Worm (Caenorhabditis elegans) whole organism, early embryonic: ENCODE measurements around the gene T03F6.9.

Source experiments
- B0310.2 ChIP-seq: sonication (generic microtip); optimal IDR thresholded peaks from 2 replicates; lab custom pipeline; 2016; ENCODE audit warnings: mild to moderate bottlenecking, missing genetic modification characterization, missing compliant biosample characterization
- F13C5.2 ChIP-seq: sonication (generic microtip); optimal IDR thresholded peaks from 2 replicates; lab custom pipeline; 2017; ENCODE audit warnings: mild to moderate bottlenecking, missing genetic modification characterization, inconsistent platforms, missing compliant biosample characterization
- aly-1 ChIP-seq: sonication (generic microtip); optimal IDR thresholded peaks from 2 replicates; lab custom pipeline; 2016; ENCODE audit warnings: missing genetic modification characterization, missing compliant biosample characterization
- ama-1 ChIP-seq: fragments of 150-350 bp; optimal IDR thresholded peaks from 2 replicates; lab custom pipeline; 2014
- ceh-13 ChIP-seq: fragments of 200-800 bp; sonication (Bioruptor generic); optimal IDR thresholded peaks from 2 replicates; lab custom pipeline; 2018; ENCODE audit warnings: mild to moderate bottlenecking, missing genetic modification characterization, missing compliant biosample characterization
- ceh-36 ChIP-seq: sonication (generic microtip); optimal IDR thresholded peaks from 2 replicates; lab custom pipeline; 2016; ENCODE audit warnings: missing genetic modification characterization, inconsistent platforms, missing compliant biosample characterization
- ets-7 ChIP-seq: sonication (generic microtip); optimal IDR thresholded peaks from 2 replicates; lab custom pipeline; 2016; ENCODE audit warnings: missing genotype, missing genetic modification characterization, missing compliant biosample characterization
- flt-1 ChIP-seq: fragments of 200-800 bp; sonication (Bioruptor generic); IDR thresholded peaks from 2 replicates; pipeline ENCODE4 v1.3.6; 2022; ENCODE audit warnings: missing genetic modification characterization, missing compliant biosample characterization
- hmbx-1 ChIP-seq: sonication (generic microtip); optimal IDR thresholded peaks from 2 replicates; lab custom pipeline; 2016; ENCODE audit warnings: mild to moderate bottlenecking, missing genetic modification characterization, missing compliant biosample characterization
- hmg-4 ChIP-seq: fragments of 200-800 bp; sonication (Bioruptor generic); optimal IDR thresholded peaks from 2 replicates; lab custom pipeline; 2018; ENCODE audit warnings: mild to moderate bottlenecking, missing genetic modification characterization, missing compliant biosample characterization
- hnd-1 ChIP-seq: sonication (generic microtip); optimal IDR thresholded peaks from 2 replicates; lab custom pipeline; 2016; ENCODE audit warnings: missing genetic modification characterization, missing compliant biosample characterization
- pes-1 ChIP-seq: fragments of 200-800 bp; sonication (Bioruptor generic); IDR thresholded peaks from 2 replicates; pipeline ENCODE4 v1.3.6; 2022; ENCODE audit warnings: missing genetic modification reagents, missing genetic modification characterization, missing compliant biosample characterization
- scrt-1 ChIP-seq: fragments of 200-800 bp; sonication (Bioruptor generic); IDR thresholded peaks from 2 replicates; pipeline ENCODE4 v1.3.6; 2022; ENCODE audit warnings: missing genetic modification characterization, missing compliant biosample characterization
- sea-1 ChIP-seq: fragments of 200-800 bp; sonication (Bioruptor generic); conservative IDR thresholded peaks from 2 replicates; pipeline ENCODE4 v1.3.6; 2022; ENCODE audit warnings: missing genetic modification characterization, missing compliant biosample characterization
- tbx-11 ChIP-seq: fragments of 200-800 bp; sonication (Bioruptor generic); IDR thresholded peaks from 2 replicates; pipeline ENCODE4 v1.3.6; 2022; ENCODE audit warnings: missing genetic modification characterization, missing compliant biosample characterization
- tbx-37 ChIP-seq: fragments of 200-800 bp; sonication (Bioruptor generic); conservative IDR thresholded peaks from 2 replicates; pipeline ENCODE4 v1.3.6; 2022; ENCODE audit warnings: missing genetic modification reagents, missing genetic modification characterization, missing compliant biosample characterization
- tra-4 ChIP-seq: sonication (generic microtip); optimal IDR thresholded peaks from 2 replicates; lab custom pipeline; 2017; ENCODE audit warnings: missing genetic modification characterization, missing compliant biosample characterization

Gene T03F6.9

DNA sequence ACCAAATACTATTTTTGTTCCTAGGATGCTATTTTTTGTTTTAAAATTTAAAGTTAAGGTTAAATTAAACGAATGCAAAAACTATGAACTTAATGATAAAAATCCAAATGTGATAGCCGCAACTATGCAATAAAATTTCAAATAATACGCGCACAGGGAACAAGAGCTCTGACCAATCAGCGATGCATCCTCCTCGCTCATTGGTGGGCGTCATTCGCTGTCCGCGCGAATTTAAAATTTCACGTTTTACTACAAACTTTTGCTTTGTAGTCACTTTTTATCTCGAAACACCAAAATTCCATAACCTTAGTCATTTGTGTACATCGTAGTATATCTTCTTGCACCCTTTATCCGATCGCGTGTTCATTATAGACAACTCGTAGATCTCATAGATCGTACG is 12.3 kb upstream of the T03F6.9 start:
- TF ChIP-seq ama-1 (no peak), hmg-4 (GFP tag; lab: Kevin White, UChicago) (no peak), ets-7 (tag; lab: Kevin White, UChicago) (no peak), sea-1 (GFP tag; lab: Robert Waterston, UW) (no peak), aly-1 (no peak), ceh-13 (GFP tag; lab: Kevin White, UChicago) (no peak)

DNA sequence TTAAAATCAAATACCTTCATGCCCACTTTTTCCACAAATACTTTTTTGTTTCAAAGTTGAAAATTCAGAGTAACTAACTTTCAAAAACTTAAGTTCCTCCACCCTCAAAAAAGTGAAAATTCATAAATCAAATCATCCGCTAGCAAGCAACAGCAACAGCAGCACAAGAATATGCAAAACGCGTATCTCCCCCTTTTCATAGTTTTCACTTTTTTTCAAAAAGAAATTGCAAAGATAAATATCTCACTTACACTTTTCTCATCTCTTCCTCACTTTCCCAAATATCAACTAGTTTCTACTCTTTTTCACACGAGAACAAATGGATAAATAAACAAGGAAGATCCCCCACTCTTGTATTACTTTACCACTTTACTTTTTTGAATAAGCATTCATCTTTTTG is 10.8 kb upstream of the T03F6.9 start:
- TF ChIP-seq F13C5.2 (no peak), ets-7 (tag; lab: Kevin White, UChicago) (no peak), flt-1 (no peak), hmbx-1 (tag; lab: Kevin White, UChicago) (no peak), tbx-37 (GFP tag; lab: Robert Waterston, UW) (no peak), ceh-13 (GFP tag; lab: Kevin White, UChicago) (no peak), sea-1 (GFP tag; lab: Robert Waterston, UW) (no peak), aly-1 (no peak), pes-1 (GFP tag; lab: Robert Waterston, UW) (no peak), tbx-11 (no peak), hmg-4 (GFP tag; lab: Kevin White, UChicago) (no peak), ceh-36 (tag; lab: Kevin White, UChicago) (no peak), B0310.2 (no peak)

DNA sequence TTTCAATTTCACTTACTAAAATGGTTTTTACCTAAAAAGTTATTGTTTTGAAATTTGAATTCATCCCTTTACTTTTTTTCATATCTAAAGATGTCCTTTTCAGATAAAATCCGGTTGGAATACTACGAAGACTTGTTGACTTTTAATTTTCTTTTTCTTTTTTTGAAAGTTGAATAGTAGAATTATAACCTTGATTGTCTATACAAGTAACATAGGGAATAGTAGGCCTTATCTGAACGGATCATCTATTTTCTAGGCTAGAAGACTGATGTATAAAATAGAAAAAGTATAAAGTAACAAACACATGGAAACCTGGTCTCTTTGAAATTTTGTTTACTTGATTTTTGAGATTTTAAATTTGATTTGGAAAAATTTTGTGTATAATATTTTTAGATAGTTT is 10.0 kb upstream of the T03F6.9 start:
- no peak for TF ChIP-seq ceh-13 (GFP tag; lab: Kevin White, UChicago)
- TF ChIP-seq F13C5.2 = no peak
- no peak for TF ChIP-seq tbx-37 (GFP tag; lab: Robert Waterston, UW)
- no peak for TF ChIP-seq sea-1 (GFP tag; lab: Robert Waterston, UW)
- TF ChIP-seq hmg-4 (GFP tag; lab: Kevin White, UChicago) = no peak
- no peak for TF ChIP-seq B0310.2
- TF ChIP-seq pes-1 (GFP tag; lab: Robert Waterston, UW) = no peak
- no peak for TF ChIP-seq hnd-1 (tag; lab: Kevin White, UChicago)
- no peak for TF ChIP-seq tbx-11
- TF ChIP-seq flt-1 = no peak
- TF ChIP-seq ets-7 (tag; lab: Kevin White, UChicago) = no peak

DNA sequence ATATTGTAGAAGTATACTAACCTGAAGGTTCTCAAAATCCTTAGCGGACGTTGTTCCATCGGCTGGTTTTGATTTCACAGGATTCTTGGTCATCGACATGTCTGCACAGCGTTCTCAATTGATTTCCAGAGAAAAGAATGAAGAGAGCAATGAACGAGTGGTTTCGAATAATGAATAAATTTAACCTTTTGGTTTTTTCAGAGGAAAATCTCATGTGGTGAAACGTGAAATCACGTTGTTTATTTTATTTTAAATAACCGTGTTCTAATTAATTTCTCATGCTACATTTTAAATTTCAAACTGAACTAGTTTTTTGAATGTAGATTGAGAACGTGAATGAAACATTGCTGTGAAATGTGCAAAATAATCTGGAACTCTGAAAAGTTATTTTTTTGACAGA is 9.3 kb upstream of the T03F6.9 start, which contains the start of gene T03F6.6:
Gene T03F6.6 (minus strand): TSS at position 101 of the 400 bp plus-strand sequence.
- TF ChIP-seq hmg-4 (GFP tag; lab: Kevin White, UChicago) (no peak), ets-7 (tag; lab: Kevin White, UChicago) (no peak), hmbx-1 (tag; lab: Kevin White, UChicago) (no peak), hnd-1 (tag; lab: Kevin White, UChicago) (no peak), F13C5.2 (no peak), aly-1 (no peak), pes-1 (GFP tag; lab: Robert Waterston, UW) (no peak), ama-1 (no peak), tbx-11 (no peak), B0310.2 (no peak), ceh-36 (tag; lab: Kevin White, UChicago) (no peak)

DNA sequence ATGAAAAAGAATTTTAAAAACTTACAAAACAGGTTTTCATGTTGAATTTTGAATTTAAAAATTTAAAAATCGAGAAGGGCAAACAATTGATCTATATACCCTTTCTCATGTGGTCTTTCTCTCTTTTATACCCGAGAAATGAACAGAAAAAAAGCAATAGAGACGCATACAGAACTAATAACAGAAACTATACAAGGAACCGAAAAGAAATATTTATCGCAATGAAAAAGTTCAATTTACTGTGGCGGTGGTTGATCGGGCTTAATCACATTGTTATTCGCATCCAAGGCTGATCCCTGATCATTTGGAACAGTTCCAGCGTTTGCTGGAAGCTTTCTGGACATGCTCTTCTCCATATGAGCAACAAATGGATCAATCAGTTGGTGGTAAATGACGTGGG is 7.4 kb upstream of the T03F6.9 start, which contains the start of gene T03F6.10:
Gene T03F6.10 (minus strand): TSS at position 101 of the 400 bp plus-strand sequence.
- TF ChIP-seq tbx-37 (GFP tag; lab: Robert Waterston, UW) (no peak), tbx-11 (no peak), ama-1 (no peak), hmbx-1 (tag; lab: Kevin White, UChicago) (no peak), ceh-13 (GFP tag; lab: Kevin White, UChicago) (no peak), sea-1 (GFP tag; lab: Robert Waterston, UW) (no peak), aly-1 (no peak), scrt-1 (GFP tag; lab: Robert Waterston, UW) (no peak), ceh-36 (tag; lab: Kevin White, UChicago) (no peak), F13C5.2 (no peak), flt-1 (no peak), tra-4 (tag; lab: Kevin White, UChicago) (no peak), ets-7 (tag; lab: Kevin White, UChicago) (no peak), pes-1 (GFP tag; lab: Robert Waterston, UW) (no peak), B0310.2 (no peak), hnd-1 (tag; lab: Kevin White, UChicago) (no peak), hmg-4 (GFP tag; lab: Kevin White, UChicago) (no peak)

DNA sequence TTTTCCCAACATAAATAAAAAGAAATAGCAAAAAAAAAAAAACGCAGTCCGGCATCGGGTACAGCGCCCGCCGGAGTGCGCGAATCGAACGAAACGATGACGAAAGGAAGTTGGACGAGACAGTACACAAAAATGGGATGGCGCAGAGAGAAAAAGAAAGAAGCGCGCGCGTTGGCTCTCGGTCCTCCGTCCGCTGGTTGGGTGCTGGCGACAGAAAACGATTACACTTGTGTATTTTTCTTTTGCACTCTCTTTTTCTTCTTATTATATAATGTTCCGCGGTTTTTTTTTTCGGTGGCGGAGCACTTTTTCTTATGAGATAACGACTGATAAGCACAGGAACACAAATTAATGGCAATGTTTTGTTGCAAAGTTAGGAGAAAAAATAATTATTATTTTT is 6.4 kb upstream of the T03F6.9 start:
- TF ChIP-seq ceh-13 (GFP tag; lab: Kevin White, UChicago) (no peak), F13C5.2 (peak; percentile 1)

DNA sequence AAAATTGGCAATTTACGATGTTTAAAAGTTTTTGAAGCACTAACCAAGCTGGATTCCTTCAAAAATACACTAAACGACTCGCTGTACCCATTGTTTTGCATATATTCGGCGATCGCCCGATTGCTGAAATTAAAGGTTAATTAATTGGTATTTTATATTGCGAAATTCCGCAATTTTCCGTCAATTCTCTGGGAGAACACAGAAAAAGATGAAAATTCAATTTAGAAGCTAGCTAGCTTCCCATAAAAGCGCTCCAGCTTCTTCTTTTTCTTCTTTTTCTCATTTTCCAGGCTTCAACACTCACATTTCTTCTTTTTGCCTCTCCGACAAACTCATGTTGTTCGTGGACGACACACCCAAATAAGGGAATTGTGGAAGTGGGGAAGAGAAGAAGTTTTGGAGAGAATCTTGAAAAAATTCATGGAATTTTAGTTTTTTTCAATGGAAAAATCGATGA is 5.5 kb upstream of the T03F6.9 start, which contains the start of gene lis-1:
Gene lis-1 (minus strand): TSS at position 407 of the 457 bp plus-strand sequence.
- TF ChIP-seq sea-1 (GFP tag; lab: Robert Waterston, UW) = no peak
- no peak for TF ChIP-seq pes-1 (GFP tag; lab: Robert Waterston, UW)
- TF ChIP-seq tbx-11 = no peak
- TF ChIP-seq scrt-1 (GFP tag; lab: Robert Waterston, UW) = no peak
- no peak for TF ChIP-seq ceh-13 (GFP tag; lab: Kevin White, UChicago)
- no peak for TF ChIP-seq F13C5.2
- no peak for TF ChIP-seq hmbx-1 (tag; lab: Kevin White, UChicago)
- TF ChIP-seq hmg-4 (GFP tag; lab: Kevin White, UChicago) = no peak
- TF ChIP-seq tra-4 (tag; lab: Kevin White, UChicago) = no peak
- TF ChIP-seq tbx-37 (GFP tag; lab: Robert Waterston, UW) = no peak
- no peak for TF ChIP-seq hnd-1 (tag; lab: Kevin White, UChicago)
- no peak for TF ChIP-seq ceh-36 (tag; lab: Kevin White, UChicago)
- no peak for TF ChIP-seq B0310.2
- no peak for TF ChIP-seq ama-1
- no peak for TF ChIP-seq flt-1
- no peak for TF ChIP-seq ets-7 (tag; lab: Kevin White, UChicago)
- no peak for TF ChIP-seq aly-1

DNA sequence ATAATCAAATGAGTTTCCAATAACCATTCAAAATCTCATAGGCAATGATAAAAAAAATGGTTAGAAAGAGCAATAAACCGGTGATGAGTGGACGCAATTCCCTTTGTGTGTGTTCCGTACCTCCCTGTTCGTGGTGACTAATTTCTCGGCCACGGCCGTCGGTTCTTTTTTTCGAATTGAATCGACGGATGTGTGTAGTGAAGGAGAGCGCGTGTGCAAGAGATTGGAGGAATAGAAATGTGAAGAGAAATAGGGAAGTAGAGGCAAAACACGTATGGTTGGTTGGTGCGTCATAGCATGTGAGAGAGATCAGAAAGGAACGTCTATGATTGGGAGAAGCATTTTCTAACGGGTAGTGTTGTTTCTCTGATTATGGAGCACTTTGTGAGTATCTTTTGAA is 11.0 kb downstream of the T03F6.9 start:
- TF ChIP-seq F13C5.2 (peak; percentile 25), ama-1 (no peak), pes-1 (GFP tag; lab: Robert Waterston, UW) (no peak), hnd-1 (tag; lab: Kevin White, UChicago) (no peak), tbx-37 (GFP tag; lab: Robert Waterston, UW) (peak; percentile 19; the same call in 1 of the 2 replicates), hmg-4 (GFP tag; lab: Kevin White, UChicago) (peak; percentile 50), tra-4 (tag; lab: Kevin White, UChicago) (no peak), ets-7 (tag; lab: Kevin White, UChicago) (no peak), aly-1 (no peak)
